Fruit fly (Drosophila melanogaster): ENCODE data around the gene CG10338.

The CG10338 gene

DNA sequence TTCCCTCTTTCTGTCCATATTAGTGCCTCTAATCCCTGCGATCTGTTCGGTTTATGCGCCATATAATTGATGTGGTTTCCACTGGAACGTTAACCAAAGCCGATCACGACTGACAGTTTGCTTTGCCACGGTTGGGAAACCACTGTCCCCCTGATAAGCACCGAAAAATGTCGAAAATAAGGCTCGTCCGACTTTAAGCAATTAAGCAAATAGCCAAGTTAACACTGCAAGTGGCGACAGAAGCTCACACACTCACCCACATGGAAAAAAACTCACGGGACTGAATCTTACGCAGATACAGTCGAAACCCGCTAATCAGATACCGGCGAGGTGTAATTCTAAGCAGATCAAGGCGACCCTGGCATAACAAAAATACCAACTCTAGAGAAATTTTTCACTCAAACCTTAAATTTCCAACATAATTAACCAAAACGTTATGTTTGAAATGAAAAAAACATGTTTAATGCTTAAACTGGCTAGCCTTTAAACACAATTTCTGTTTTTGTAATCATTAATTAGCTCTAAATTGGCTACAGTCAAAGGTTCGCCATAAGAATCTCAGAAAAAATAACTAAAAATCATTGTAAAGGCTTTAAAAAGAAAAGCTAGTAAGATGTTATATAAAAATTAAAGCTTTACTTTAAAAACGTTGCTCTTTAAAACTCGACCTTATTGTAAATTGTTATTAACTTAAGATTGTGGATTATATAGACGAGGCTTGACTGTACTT lies 17.4 kb upstream of the CG10338 start:
- peak; percentile 76 for TF ChIP-seq noc (tag; optimal IDR thresholded peaks at IDR 0.05)

DNA sequence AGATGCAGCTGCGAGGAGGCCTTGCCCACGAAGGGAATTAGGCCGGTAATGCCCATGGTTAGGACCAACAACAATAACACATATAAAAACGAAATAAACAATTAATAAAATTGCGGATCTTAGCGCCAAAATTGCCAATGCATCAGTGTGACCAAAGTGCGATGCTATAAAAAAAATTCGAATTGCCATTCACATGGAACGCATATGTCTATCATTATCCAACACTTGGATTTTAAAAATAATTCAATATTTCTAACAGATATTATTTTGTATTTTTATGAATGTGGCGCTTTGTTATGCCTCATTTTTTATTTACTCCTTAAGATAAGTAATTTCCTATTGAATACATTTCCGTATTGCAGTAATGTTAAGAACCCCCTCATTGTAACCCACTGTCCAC lies 13.6 kb upstream of the CG10338 start, which contains the start of gene tos:
Gene tos, minus strand, starts transcription at position 173 of the 400 bp plus-strand sequence.
- TF ChIP-seq noc (tag; optimal IDR thresholded peaks at IDR 0.05): no peak

DNA sequence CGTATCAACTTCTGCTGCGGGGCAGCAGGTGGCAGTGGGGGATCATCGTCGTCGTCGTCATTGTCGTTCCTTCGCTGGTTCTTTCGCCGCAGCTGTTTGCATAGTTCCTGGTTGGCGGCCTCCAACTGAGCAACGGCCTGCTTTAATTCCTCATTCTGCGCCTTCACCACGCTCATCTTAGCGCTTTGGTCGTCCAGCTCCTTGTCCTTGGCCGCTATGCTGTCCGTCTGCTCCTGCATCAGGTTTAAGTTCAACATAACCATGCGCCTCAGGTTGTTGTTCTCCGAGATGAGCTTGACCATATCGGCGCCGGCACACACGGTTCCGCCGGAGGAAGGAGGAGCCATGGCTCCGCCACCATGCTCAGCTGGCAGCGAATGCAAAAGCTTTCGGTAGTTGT lies 7.6 kb upstream of the CG10338 start:
- TF ChIP-seq noc (tag; optimal IDR thresholded peaks at IDR 0.05): no peak

DNA sequence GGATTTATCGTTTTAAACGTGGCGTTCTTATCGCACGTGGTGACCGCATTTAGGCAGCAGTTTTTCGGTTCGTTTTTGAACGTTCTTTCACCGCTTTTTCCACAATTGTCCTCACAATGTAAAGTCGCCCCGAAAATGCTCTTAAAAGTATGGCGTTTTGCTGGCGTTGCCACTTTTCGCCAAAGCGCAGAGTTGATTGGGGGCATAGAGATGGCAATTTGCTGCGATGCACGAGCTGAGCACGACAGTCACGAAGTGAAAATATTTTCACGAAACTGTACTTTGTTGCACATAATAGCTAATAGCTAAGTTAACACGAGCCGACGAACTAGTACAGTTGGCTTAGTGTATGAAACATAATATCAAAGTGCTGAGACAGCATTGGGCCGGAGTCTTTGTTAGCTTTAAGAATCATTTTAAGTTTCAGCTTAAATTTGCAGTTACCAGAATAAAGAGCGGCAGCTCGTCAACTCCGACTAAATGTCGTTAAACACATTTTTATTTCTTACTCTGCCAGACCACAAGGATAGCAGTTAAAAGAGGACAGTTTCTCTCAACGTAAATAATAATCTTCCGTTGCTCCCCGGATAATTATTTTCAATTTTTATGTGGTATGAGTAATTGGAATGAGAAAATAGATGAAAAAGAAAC lies 6.7 kb upstream of the CG10338 start, which contains the start of gene msl-1:
Gene msl-1, minus strand, starts transcription at position 155 of the 651 bp plus-strand sequence.
- TF ChIP-seq noc (tag; optimal IDR thresholded peaks at IDR 0.05): no peak

DNA sequence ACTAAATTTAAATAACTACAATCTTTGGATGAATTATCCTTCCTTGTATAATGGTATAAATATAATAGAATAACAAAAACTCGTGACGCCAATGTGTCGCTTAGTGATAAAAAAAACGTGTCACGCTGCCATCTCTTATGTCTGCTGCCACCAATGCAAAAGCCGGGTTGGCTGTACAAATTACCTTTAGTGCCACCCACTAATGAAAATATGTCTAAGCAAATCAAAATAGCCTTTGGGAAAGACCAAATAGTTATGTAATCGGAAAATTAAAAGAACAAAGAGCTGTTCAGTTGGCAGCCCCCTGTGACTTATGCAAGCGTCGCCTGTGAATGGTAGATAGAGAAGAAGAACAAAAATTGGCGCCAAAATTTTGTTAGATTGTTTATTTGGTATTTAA lies 6.1 kb upstream of the CG10338 start, which contains the start of gene CG10336:
Gene CG10336, plus strand, starts transcription at position 153 of the 400 bp plus-strand sequence.
- no peak for TF ChIP-seq noc (tag; optimal IDR thresholded peaks at IDR 0.05)

DNA sequence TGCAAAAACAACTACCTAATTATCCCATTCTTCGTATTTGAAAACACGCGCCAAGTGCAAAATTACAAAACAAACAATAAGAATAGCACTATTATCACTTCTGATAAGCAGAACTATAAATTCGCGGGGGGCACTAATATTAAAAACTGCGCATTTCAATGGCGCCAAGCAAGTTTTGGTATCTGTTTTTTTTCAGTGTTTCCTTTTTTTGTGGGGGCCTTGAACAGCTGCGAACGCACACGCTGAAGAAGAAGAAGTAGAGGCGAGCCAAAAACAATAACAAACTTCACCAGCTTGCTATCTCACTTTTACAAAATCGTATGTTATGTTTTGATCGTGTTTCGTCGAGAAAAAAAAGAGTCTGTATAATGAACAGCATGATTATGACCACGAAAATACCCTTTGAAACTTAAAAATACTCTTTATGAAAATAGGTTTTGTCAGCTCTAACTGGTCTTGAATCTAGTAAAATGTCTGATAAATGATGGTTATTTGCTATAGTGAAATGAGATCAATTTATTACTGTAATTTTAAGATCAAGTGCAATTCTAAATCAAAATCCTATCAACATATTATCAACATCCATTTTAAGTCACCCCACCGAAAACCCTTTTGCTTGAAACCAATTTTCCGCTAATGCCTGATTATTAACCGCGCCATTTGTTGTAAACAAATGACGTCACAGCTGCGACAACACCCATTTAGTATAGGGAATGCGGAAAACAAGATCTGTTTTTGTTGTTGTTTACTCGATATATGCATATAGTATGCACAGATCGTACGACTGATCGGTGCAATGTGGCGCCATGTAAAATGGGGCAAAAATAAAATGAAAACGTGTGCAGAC lies 1.4 kb upstream of the CG10338 start:
- TF ChIP-seq noc (tag; optimal IDR thresholded peaks at IDR 0.05): peak; percentile 77

DNA sequence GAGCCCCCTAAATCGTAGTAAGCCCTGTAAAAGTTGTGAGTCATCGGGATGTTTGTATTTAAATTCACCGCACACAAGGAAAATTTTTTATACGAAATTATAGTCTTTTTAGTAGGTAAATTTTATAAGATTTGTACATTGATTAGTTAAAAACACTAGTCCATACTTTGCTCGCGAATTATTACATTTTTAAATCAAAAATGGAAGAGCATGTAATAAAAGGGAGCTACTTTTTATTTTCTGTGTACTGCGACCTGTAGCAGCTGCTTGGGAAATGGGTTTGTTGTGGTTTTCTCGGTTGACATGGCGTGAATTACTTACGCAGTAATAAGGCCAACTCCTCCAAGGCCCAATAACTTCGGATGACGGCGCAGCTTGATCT lies 749 bp upstream of the CG10338 start:
- TF ChIP-seq noc (tag; optimal IDR thresholded peaks at IDR 0.05): no peak

DNA sequence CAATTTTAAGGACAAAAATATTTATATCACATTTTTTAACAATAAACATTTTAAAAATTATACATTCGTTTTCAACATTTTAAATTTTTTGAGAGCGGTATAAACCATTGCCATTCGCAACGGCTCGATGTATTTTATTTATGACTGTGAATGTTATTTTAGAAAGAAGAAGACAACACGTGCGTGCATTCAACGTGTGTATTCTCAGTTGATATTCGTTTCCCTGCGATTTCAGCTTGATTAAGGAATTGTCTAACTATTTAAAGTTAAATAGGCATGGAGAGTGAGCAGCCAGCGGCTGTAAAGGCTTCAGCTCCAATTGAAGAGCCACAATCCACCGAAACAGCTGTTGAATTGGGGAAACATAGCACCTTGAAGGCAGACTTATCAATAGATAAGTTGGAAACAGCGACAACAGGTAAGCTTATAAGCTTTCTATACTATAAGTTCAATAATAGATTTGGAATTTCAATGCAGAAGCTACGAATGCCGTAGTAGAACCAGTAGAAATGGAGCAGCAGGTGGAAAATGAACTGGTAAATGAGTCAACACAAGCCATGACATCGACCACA lies 3.2 kb downstream of the CG10338 start, which contains the start of gene CG10341:
Gene CG10341, plus strand, starts transcription at position 156 of the 572 bp plus-strand sequence.
- no peak for TF ChIP-seq noc (tag; optimal IDR thresholded peaks at IDR 0.05)

DNA sequence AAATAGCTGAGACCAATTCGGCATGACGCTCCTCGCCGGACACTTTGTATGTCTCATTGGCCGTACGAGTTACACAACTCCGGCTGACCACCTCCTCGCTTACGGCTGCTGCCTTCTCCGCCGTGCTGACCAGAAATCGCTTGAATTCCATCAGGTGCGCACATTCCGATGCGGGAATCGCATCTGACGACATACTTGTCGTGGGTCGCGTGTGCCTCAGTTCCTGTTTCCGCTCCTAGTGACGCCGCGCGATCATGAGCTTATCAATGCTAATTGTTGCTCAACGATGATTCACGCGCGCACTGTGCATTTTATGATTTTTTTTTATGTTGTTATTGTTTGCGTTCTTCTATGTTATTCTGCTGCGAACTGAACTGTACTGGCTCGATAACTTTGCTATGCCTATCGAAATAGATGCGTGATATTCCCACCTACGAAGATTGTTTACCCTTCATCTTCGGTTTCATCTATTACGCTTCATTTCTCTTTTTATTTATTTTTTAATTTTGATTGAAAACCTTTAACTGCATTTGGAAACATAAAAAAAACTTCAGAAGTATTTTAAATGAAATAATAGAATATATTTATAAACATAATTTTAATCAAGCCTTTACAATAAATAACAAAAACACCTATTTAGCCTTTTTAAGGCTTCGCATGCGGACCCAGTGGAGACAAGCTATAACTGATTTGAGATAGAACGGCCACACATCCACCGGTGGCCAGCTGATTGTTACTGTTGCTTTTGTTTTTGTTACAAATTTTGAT lies 7.4 kb downstream of the CG10338 start, which contains the start of the genes CG10376 and CG10343:
Gene CG10376, minus strand, starts transcription at position 385 of the 768 bp plus-strand sequence.
Gene CG10343, plus strand, starts transcription at position 753 of the 768 bp plus-strand sequence.
- peak; percentile 85 for TF ChIP-seq noc (tag; optimal IDR thresholded peaks at IDR 0.05)

DNA sequence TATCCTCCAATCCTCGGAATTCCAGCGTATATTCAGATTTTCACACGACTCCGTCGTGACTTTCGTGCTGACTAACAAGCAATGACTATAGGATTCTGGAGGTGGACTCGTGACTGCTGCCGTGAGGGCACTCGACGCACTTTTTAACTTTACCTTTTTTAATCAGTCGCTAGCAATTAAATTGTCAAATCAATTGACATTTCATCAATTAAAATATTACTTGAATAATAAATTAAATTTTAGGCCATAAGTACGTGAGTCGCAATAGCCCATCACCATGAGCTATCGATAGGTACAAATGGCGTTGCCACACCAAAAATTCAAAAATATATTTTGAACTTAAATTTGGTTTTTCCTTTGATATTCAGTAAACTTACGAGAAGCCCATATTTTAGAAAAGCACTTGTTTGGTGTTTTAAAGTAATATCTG lies 10.2 kb downstream of the CG10338 start, which contains the start of gene Jwa:
Gene Jwa, minus strand, starts transcription at position 87 of the 430 bp plus-strand sequence.
- peak; percentile 93 for TF ChIP-seq noc (tag; optimal IDR thresholded peaks at IDR 0.05)

DNA sequence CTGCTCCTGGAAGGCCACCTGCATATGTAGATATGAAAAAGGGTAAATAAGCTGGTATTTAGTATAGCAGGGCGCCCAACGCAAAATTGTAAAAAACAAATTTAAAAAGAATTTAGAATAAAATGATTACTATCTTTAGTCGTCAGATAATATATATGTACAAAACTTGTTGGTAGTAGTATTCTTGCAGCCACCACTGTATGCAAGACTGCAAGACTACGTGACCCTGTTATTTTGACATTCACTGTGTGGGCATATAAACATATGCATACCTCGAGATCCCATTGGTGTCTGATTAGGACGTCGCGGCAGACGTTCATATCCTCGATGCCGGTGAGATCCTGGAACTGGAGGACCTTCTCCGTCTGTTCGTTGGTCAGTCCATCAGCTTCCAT lies 12.4 kb downstream of the CG10338 start:
- TF ChIP-seq noc (tag; optimal IDR thresholded peaks at IDR 0.05): no peak

DNA sequence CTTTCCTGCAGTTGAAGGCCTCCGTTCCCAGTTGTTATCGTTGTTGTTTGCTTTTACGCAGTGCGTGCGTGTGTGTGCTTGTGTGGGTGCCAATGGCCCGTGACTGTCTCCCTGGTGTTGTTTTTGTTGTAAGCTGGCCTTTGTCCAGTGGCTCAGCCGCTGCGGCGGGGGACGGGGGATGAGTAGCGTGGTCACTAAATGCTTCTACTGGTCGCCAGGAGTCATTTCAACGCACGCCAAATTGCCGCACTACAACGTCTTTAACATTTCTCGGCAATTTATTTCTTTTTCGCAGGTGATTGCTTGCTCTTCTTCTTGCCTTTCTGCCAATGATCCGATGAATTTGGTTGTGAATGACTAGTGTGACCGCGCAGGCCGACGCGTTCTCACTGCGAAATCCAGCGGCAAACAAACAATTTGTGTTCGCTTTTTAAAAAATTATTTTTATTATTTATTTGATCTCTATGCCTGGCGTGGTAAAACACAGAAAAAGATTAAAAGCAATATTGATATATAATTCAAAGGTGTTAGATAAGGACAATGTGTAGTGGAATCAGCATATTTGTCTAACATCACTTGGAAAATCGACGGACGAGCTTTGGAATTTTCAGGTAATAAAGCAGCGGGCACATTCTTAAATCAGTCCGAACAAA lies 12.9 kb downstream of the CG10338 start, which contains the start of the genes Faf2 and Grip71:
Gene Faf2, minus strand, starts transcription at position 450 of the 653 bp plus-strand sequence.
Gene Grip71, plus strand, starts transcription at position 608 of the 653 bp plus-strand sequence.
- TF ChIP-seq noc (tag; optimal IDR thresholded peaks at IDR 0.05): peak; percentile 46

DNA sequence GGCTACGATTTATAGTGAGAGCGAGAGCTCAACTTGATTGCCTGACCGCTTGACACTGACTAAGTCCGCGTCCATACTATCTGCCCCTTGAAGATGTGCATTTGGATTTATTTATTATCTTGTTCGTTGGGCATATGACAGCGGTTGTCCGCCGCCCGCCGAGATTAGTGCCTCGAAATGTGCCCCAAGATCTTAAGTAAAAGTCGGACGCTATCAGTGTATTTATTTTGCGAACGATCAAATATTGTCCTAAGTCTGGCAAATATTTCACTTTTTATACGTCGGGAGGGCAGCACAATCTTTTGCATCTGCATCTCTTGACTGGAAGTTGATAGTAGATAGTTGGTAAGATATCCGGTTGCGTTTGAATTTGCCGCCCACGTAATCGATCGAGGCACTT lies 18.2 kb downstream of the CG10338 start, which contains the start of gene Irk3:
Gene Irk3, minus strand, starts transcription at position 63 of the 400 bp plus-strand sequence.
- no peak for TF ChIP-seq noc (tag; optimal IDR thresholded peaks at IDR 0.05)

DNA sequence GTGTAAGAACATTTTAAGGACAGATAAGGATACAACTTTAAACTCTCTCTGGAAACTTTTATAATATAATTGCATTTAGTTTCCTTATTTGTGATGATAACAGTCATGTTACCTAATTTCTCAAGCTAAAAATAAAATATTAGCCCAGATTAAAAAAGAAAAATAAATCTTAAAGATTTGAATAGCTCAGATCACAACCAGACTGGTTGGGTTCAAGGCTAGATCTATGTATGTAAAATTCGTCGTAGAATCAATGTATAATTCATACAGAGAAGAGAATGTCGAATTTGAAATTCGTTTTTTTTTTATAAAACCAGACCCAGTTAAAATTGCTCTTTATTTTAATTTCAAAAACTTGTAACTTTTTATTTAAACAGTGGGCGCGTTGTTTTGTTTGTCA lies 18.6 kb downstream of the CG10338 start:
- no peak for TF ChIP-seq noc (tag; optimal IDR thresholded peaks at IDR 0.05)

Measured in whole organism, larva.